Worm (Caenorhabditis elegans) whole organism, early embryonic: ENCODE data around the gene srh-89.

Source experiments
- F13C5.2 ChIP-seq: sonication (generic microtip); optimal IDR thresholded peaks from 2 replicates; lab custom pipeline; 2017; ENCODE audit warnings: mild to moderate bottlenecking, missing genetic modification characterization, inconsistent platforms, missing compliant biosample characterization
- aly-1 ChIP-seq: sonication (generic microtip); optimal IDR thresholded peaks from 2 replicates; lab custom pipeline; 2016; ENCODE audit warnings: missing genetic modification characterization, missing compliant biosample characterization
- ama-1 ChIP-seq: fragments of 150-350 bp; optimal IDR thresholded peaks from 2 replicates; lab custom pipeline; 2014
- ceh-13 ChIP-seq: fragments of 200-800 bp; sonication (Bioruptor generic); optimal IDR thresholded peaks from 2 replicates; lab custom pipeline; 2018; ENCODE audit warnings: mild to moderate bottlenecking, missing genetic modification characterization, missing compliant biosample characterization
- ceh-36 ChIP-seq: sonication (generic microtip); optimal IDR thresholded peaks from 2 replicates; lab custom pipeline; 2016; ENCODE audit warnings: missing genetic modification characterization, inconsistent platforms, missing compliant biosample characterization
- flt-1 ChIP-seq: fragments of 200-800 bp; sonication (Bioruptor generic); IDR thresholded peaks from 2 replicates; pipeline ENCODE4 v1.3.6; 2022; ENCODE audit warnings: missing genetic modification characterization, missing compliant biosample characterization
- hmbx-1 ChIP-seq: sonication (generic microtip); optimal IDR thresholded peaks from 2 replicates; lab custom pipeline; 2016; ENCODE audit warnings: mild to moderate bottlenecking, missing genetic modification characterization, missing compliant biosample characterization
- hmg-4 ChIP-seq: fragments of 200-800 bp; sonication (Bioruptor generic); optimal IDR thresholded peaks from 2 replicates; lab custom pipeline; 2018; ENCODE audit warnings: mild to moderate bottlenecking, missing genetic modification characterization, missing compliant biosample characterization
- sea-1 ChIP-seq: fragments of 200-800 bp; sonication (Bioruptor generic); conservative IDR thresholded peaks from 2 replicates; pipeline ENCODE4 v1.3.6; 2022; ENCODE audit warnings: missing genetic modification characterization, missing compliant biosample characterization
- tra-4 ChIP-seq: sonication (generic microtip); optimal IDR thresholded peaks from 2 replicates; lab custom pipeline; 2017; ENCODE audit warnings: missing genetic modification characterization, missing compliant biosample characterization

- TF ChIP-seq F13C5.2 (tag; lab: Kevin White, UChicago) (no peak), sea-1 (GFP tag; lab: Robert Waterston, UW) (no peak), tra-4 (tag; lab: Kevin White, UChicago) (no peak), ama-1 (no peak), hmbx-1 (no peak), aly-1 (no peak), ceh-36 (tag; lab: Kevin White, UChicago) (no peak), flt-1 (no peak), ceh-13 (GFP tag; lab: Kevin White, UChicago) (no peak), hmg-4 (GFP tag; lab: Kevin White, UChicago) (no peak)
These were observed 35.7 kb downstream of the srh-89 start, which contains the start of gene srw-69 for ce11 chrV:7428880-7429279.
